Worm (Caenorhabditis elegans) whole organism, young adult: ENCODE results near the gene F22H10.11.

Source experiments
- B0019.2 ChIP-seq: fragments of 200-800 bp; sonication (Bioruptor generic); conservative IDR thresholded peaks from 2 replicates; pipeline ENCODE4 v1.3.6; 2022; ENCODE audit warnings: missing genetic modification reagents, missing genetic modification characterization, missing compliant biosample characterization
- B0336.3 ChIP-seq: fragments of 200-800 bp; sonication (Bioruptor generic); IDR thresholded peaks from 2 replicates; pipeline ENCODE4 v1.3.6; 2022; ENCODE audit warnings: missing genetic modification characterization, missing compliant biosample characterization
- F22D6.2 ChIP-seq: sonication (generic microtip); optimal IDR thresholded peaks from 2 replicates; lab custom pipeline; 2016; ENCODE audit warnings: mild to moderate bottlenecking, missing genetic modification characterization, missing compliant biosample characterization
- F37B4.10 ChIP-seq: fragments of 200-800 bp; sonication (Bioruptor generic); IDR thresholded peaks from 2 replicates; pipeline ENCODE4 v1.3.6; 2022; ENCODE audit warnings: missing genetic modification characterization, missing compliant biosample characterization
- F39B2.1 ChIP-seq: fragments of 200-800 bp; sonication (Bioruptor generic); IDR thresholded peaks from 2 replicates; pipeline ENCODE4 v1.3.6; 2022; ENCODE audit warnings: missing genetic modification reagents, missing genetic modification characterization, missing compliant biosample characterization
- F49E8.2 ChIP-seq: sonication (generic microtip); optimal IDR thresholded peaks from 3 replicates; lab custom pipeline; 2017; ENCODE audit warnings: missing genetic modification characterization, mild to moderate bottlenecking, missing compliant biosample characterization, antibody characterized with exemption, moderate library complexity; ENCODE audit not compliant: insufficient read depth
- K12H6.12 ChIP-seq: fragments of 200-800 bp; sonication (Bioruptor generic); optimal IDR thresholded peaks from 2 replicates; lab custom pipeline; 2018; ENCODE audit warnings: mild to moderate bottlenecking, missing genetic modification characterization, missing compliant biosample characterization
- T07F8.4 ChIP-seq: sonication (generic microtip); optimal IDR thresholded peaks from 2 replicates; lab custom pipeline; 2016; ENCODE audit warnings: mild to moderate bottlenecking, missing genetic modification characterization, moderate library complexity, missing compliant biosample characterization
- Y53F4B.3 ChIP-seq: fragments of 200-800 bp; sonication (Bioruptor generic); IDR thresholded peaks from 2 replicates; pipeline ENCODE4 v1.3.6; 2022; ENCODE audit warnings: missing genetic modification reagents, missing genetic modification characterization, missing compliant biosample characterization
- ZK185.1 ChIP-seq: sonication (generic microtip); optimal IDR thresholded peaks from 2 replicates; lab custom pipeline; 2016; ENCODE audit warnings: mild to moderate bottlenecking, missing genetic modification characterization, missing compliant biosample characterization; ENCODE audit not compliant: poor library complexity, severe bottlenecking
- akir-1 ChIP-seq: fragments of 200-800 bp; sonication (Bioruptor generic); optimal IDR thresholded peaks from 2 replicates; lab custom pipeline; 2018; ENCODE audit warnings: mild to moderate bottlenecking, missing genetic modification characterization, moderate library complexity, missing compliant biosample characterization
- ama-1 ChIP-seq, 3 experiments: fragments of 150-350 bp in 1 of 3; sonication (generic microtip) in 2 of 3; optimal IDR thresholded peaks; 2 replicates each; lab custom pipeline; 2014 to 2018; ENCODE audit warnings: missing biosample characterization in 2 of 3, missing genetic modification characterization in 2 of 3, missing genetic modification reagents in 2 of 3
- attf-3 ChIP-seq: fragments of 200-800 bp; sonication (Bioruptor generic); conservative IDR thresholded peaks from 2 replicates; pipeline ENCODE4 v1.3.6; 2022; ENCODE audit warnings: missing genetic modification reagents, missing genetic modification characterization, missing compliant biosample characterization
- bed-1 ChIP-seq: fragments of 200-800 bp; sonication (Bioruptor generic); IDR thresholded peaks from 2 replicates; pipeline ENCODE4 v1.3.6; 2022; ENCODE audit warnings: missing genetic modification reagents, missing genetic modification characterization, missing compliant biosample characterization
- ccch-3 ChIP-seq: fragments of 200-800 bp; sonication (Bioruptor generic); optimal IDR thresholded peaks from 2 replicates; lab custom pipeline; 2018; ENCODE audit warnings: mild to moderate bottlenecking, missing genetic modification characterization, missing compliant biosample characterization
- cebp-1 ChIP-seq, 2 experiments: fragments of 200-800 bp in 1 of 2; sonication (Bioruptor generic) in 1 of 2; sonication (generic microtip) in 1 of 2; IDR thresholded peaks in 1 of 2; optimal IDR thresholded peaks in 1 of 2; 2 replicates each; pipeline versions ENCODE4 v1.3.6 to Lab custom; 2017 to 2022; ENCODE audit warnings: missing compliant biosample characterization in 2 of 2, missing genetic modification characterization in 2 of 2, mild to moderate bottlenecking in 1 of 2, missing genetic modification reagents in 1 of 2, moderate library complexity in 1 of 2
- ceh-100 ChIP-seq: fragments of 200-800 bp; sonication (Bioruptor generic); IDR thresholded peaks from 2 replicates; pipeline ENCODE4 v1.3.6; 2022; ENCODE audit warnings: missing genetic modification reagents, missing genetic modification characterization, missing compliant biosample characterization
- ceh-27 ChIP-seq: fragments of 200-800 bp; sonication (Bioruptor generic); optimal IDR thresholded peaks from 2 replicates; lab custom pipeline; 2018; ENCODE audit warnings: mild to moderate bottlenecking, missing genetic modification characterization, moderate library complexity, missing compliant biosample characterization
- dox-1 ChIP-seq: fragments of 200-800 bp; sonication (Bioruptor generic); IDR thresholded peaks from 2 replicates; pipeline ENCODE4 v1.3.6; 2022; ENCODE audit warnings: missing genetic modification reagents, missing genetic modification characterization, missing compliant biosample characterization
- dpl-1 ChIP-seq: fragments of 150-350 bp; optimal IDR thresholded peaks from 2 replicates; lab custom pipeline; 2014; ENCODE audit warnings: missing biosample characterization, missing genetic modification reagents, missing genetic modification characterization
- egl-44 ChIP-seq: fragments of 200-800 bp; sonication (Bioruptor generic); IDR thresholded peaks from 2 replicates; pipeline ENCODE4 v1.3.6; 2022; ENCODE audit warnings: missing genetic modification reagents, missing genetic modification characterization, missing compliant biosample characterization
- egrh-3 ChIP-seq: fragments of 200-800 bp; sonication (Bioruptor generic); IDR thresholded peaks from 2 replicates; pipeline ENCODE4 v1.3.6; 2022; ENCODE audit warnings: missing genetic modification reagents, missing genetic modification characterization, missing compliant biosample characterization
- ekl-4 ChIP-seq: fragments of 200-800 bp; sonication (Bioruptor generic); IDR thresholded peaks from 2 replicates; pipeline ENCODE4 v1.3.6; 2022; ENCODE audit warnings: missing genetic modification reagents, missing genetic modification characterization, missing compliant biosample characterization
- fkh-3 ChIP-seq: sonication (generic microtip); optimal IDR thresholded peaks from 2 replicates; lab custom pipeline; 2016; ENCODE audit warnings: mild to moderate bottlenecking, missing genetic modification characterization, missing compliant biosample characterization
- hlh-26 ChIP-seq: fragments of 200-800 bp; sonication (Bioruptor generic); conservative IDR thresholded peaks from 2 replicates; pipeline ENCODE4 v1.3.6; 2022; ENCODE audit warnings: missing genetic modification reagents, missing genetic modification characterization, missing compliant biosample characterization
- lin-54 ChIP-seq: fragments of 200-800 bp; sonication (Bioruptor generic); optimal IDR thresholded peaks from 2 replicates; lab custom pipeline; 2018; ENCODE audit warnings: mild to moderate bottlenecking, missing genetic modification characterization, missing compliant biosample characterization
- madf-10 ChIP-seq: sonication (generic microtip); optimal IDR thresholded peaks from 2 replicates; lab custom pipeline; 2016; ENCODE audit warnings: mild to moderate bottlenecking, missing genetic modification characterization, missing compliant biosample characterization
- madf-6 ChIP-seq: fragments of 200-800 bp; sonication (Bioruptor generic); IDR thresholded peaks from 2 replicates; pipeline ENCODE4 v1.3.6; 2022; ENCODE audit warnings: missing genetic modification reagents, missing genetic modification characterization, missing compliant biosample characterization
- mcd-1 ChIP-seq: fragments of 200-800 bp; sonication (Bioruptor generic); IDR thresholded peaks from 2 replicates; pipeline ENCODE4 v1.3.6; 2022; ENCODE audit warnings: missing genetic modification reagents, missing genetic modification characterization, missing compliant biosample characterization
- mel-28 ChIP-seq: sonication (generic microtip); optimal IDR thresholded peaks from 2 replicates; lab custom pipeline; 2016; ENCODE audit warnings: borderline replicate concordance, mild to moderate bottlenecking, missing genetic modification characterization, missing compliant biosample characterization
- nfyb-1 ChIP-seq: fragments of 200-800 bp; sonication (Bioruptor generic); IDR thresholded peaks from 2 replicates; pipeline ENCODE4 v1.3.6; 2022; ENCODE audit warnings: missing genetic modification reagents, missing genetic modification characterization, missing compliant biosample characterization
- nhr-80 ChIP-seq: sonication (generic microtip); optimal IDR thresholded peaks from 2 replicates; lab custom pipeline; 2016; ENCODE audit warnings: missing genetic modification characterization, missing compliant biosample characterization
- pha-4 ChIP-seq: fragments of 150-350 bp; sonication (generic microtip); optimal IDR thresholded peaks from 2 replicates; lab custom pipeline; 2014; ENCODE audit warnings: missing biosample characterization, missing genetic modification reagents, missing genetic modification characterization
- rec-8 ChIP-seq, 2 experiments: sonication (generic microtip); optimal IDR thresholded peaks; 2 replicates each; lab custom pipeline; 2016; ENCODE audit warnings: mild to moderate bottlenecking in 2 of 2, missing genetic modification characterization in 2 of 2, missing genetic modification reagents in 2 of 2, missing genotype in 2 of 2, missing biosample characterization in 1 of 2, missing compliant biosample characterization in 1 of 2, moderate library complexity in 1 of 2
- tbp1 ChIP-seq: fragments of 200-800 bp; sonication (Bioruptor generic); optimal IDR thresholded peaks from 2 replicates; lab custom pipeline; 2018; ENCODE audit warnings: mild to moderate bottlenecking, missing genetic modification characterization, missing compliant biosample characterization
- tbx-9 ChIP-seq: sonication (generic microtip); optimal IDR thresholded peaks from 2 replicates; lab custom pipeline; 2016; ENCODE audit warnings: borderline replicate concordance, missing genetic modification characterization, inconsistent platforms, missing compliant biosample characterization
- unc-62 ChIP-seq: fragments of 150-350 bp; optimal IDR thresholded peaks from 2 replicates; lab custom pipeline; 2014; ENCODE audit warnings: missing biosample characterization, missing genetic modification reagents, missing genetic modification characterization
- zfh-2 ChIP-seq: fragments of 200-800 bp; sonication (Bioruptor generic); conservative IDR thresholded peaks from 2 replicates; pipeline ENCODE4 v1.3.6; 2022; ENCODE audit warnings: missing genetic modification reagents, missing genetic modification characterization, missing compliant biosample characterization
- ztf-18 ChIP-seq: sonication (generic microtip); optimal IDR thresholded peaks from 2 replicates; lab custom pipeline; 2016; ENCODE audit warnings: missing genotype, mild to moderate bottlenecking, missing genetic modification characterization, missing compliant biosample characterization

Gene F22H10.11

DNA sequence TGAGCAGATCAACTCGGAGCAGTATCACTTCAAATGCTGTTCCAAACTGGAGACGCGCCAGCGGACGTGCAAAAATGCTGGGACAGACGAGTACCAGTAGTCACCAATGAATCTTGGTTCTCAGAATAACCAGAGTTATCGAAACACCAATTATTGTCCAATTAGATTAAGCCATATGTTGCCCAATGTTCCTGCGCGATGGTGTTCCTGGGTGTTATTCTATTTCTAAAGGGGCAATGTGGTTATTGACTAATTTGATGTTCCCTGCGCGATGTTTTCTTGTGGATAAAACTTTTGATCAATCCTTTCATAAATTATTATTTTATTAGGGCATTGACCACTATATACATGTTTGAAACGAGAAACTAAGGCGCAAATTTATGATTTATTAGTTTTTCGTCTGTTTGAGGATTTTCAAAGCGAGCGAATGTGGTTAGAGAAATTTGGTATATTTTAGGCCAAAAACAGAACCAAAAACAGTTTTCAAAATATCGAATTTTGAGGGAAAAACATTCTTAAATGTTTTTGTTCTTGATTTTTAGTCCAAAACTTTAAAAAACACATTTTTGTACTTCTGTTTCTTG, 5.8 kb downstream of the F22H10.11 start (continued):
- peak; percentile 78 for TF ChIP-seq unc-62 (GFP tag; lab: Kevin White, UChicago)
- peak; percentile 63 for TF ChIP-seq attf-3 (GFP tag; lab: Robert Waterston, UW)
- no peak for TF ChIP-seq ama-1 (optimal IDR thresholded peaks at IDR 0.05; lab: Kevin White, UChicago)
- peak in 1 of 2 experiments; percentile 71 for TF ChIP-seq ama-1 (GFP tag; optimal IDR thresholded peaks at IDR 0.05; lab: Kevin White, UChicago)
- no peak for TF ChIP-seq tbx-9
- peak; percentile 16; the same call in 1 of the 2 replicates for TF ChIP-seq egrh-3 (GFP tag; lab: Robert Waterston, UW)
- peak; percentile 90 for TF ChIP-seq lin-54 (GFP tag; lab: Kevin White, UChicago)
- peak; percentile 96 for TF ChIP-seq F22D6.2 (tag; lab: Kevin White, UChicago)
- no peak for TF ChIP-seq F39B2.1
- TF ChIP-seq ccch-3 (GFP tag; lab: Kevin White, UChicago), result peak; percentile 89
- peak; percentile 83 for TF ChIP-seq akir-1 (GFP tag; lab: Kevin White, UChicago)
- peak; percentile 67 for TF ChIP-seq ztf-18 (tag; lab: Kevin White, UChicago)
- 0 out of 2 replicates have a peak, but pooled peaks have one; percentile 42 for TF ChIP-seq F37B4.10 (GFP tag; lab: Robert Waterston, UW)
- TF ChIP-seq hlh-26 (GFP tag; lab: Robert Waterston, UW), result no peak
- peak in 1 of 2 experiments; percentile 25 for TF ChIP-seq rec-8 (tag; optimal IDR thresholded peaks at IDR 0.05; lab: Kevin White, UChicago)
- no peak for TF ChIP-seq fkh-3
- no peak for TF ChIP-seq Y53F4B.3
- no peak for TF ChIP-seq bed-1 (GFP tag; lab: Robert Waterston, UW)
- TF ChIP-seq B0019.2 (GFP tag; lab: Robert Waterston, UW), result no peak
- TF ChIP-seq ZK185.1, result peak; percentile 99
- TF ChIP-seq F49E8.2, result peak; percentile 16
- TF ChIP-seq ceh-27 (GFP tag; lab: Kevin White, UChicago), result peak; percentile 98

DNA sequence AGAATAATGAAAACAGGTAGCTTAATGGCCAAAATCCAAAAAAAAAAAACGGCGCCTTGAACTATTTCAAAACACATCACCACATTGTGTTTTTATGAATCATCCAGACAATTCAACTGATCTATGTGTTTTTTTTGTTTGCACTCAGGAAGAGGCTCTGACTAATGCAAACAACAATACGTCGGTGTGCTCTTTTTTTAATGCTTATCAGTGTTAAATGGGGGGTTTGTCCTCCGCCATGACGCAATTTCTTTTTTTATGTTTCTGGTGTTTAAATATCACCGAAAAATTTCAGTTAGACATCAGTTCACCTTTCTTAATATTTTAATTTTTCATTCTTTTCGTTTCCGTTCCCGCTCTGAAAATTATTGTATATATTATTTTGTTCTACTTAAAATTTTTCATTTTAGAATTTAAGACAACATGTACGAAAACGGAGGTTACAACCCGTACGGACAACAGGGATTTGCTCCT, 8.7 kb downstream of the F22H10.11 start, which contains the start of gene F22H10.2:
Gene F22H10.2, plus strand, starts transcription at position 424 of the 474 bp plus-strand sequence.
- TF ChIP-seq madf-10 (tag; lab: Kevin White, UChicago) (no peak), pha-4 (tag; lab: Kevin White, UChicago) (peak; percentile 1), cebp-1 (GFP tag; IDR thresholded peaks at IDR 0.05; lab: Robert Waterston, UW) (no peak), cebp-1 (tag; optimal IDR thresholded peaks at IDR 0.05; lab: Kevin White, UChicago) (peak; percentile 38), mcd-1 (GFP tag; lab: Robert Waterston, UW) (no peak), nhr-80 (tag; lab: Kevin White, UChicago) (peak; percentile 66)

DNA sequence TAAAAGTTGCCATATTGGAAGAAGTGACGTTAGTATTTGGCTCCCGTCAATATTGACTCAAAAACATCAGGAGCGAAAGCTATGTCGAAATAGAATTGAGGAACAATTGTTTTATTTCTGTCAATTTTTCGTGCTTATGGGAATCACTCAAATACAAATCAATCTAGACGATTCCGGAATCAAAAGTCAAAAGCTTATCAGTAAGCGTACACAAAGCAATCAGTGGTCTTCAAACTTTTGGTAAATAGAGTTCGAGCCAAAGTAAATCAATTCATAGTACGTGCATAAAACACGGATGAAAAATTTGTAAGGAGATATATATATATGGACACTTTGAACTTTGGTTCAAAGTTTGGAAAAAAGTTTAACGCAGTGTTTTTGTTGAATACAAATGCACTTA, 9.7 kb downstream of the F22H10.11 start:
- no peak for TF ChIP-seq ztf-18 (tag; lab: Kevin White, UChicago)

ce11 chrX:16677672-16678071, 10.2 kb downstream of the F22H10.11 start, which contains the start of gene F22H10.3:
F22H10.3 (minus strand) TSS chrX:16677707.
- TF ChIP-seq tbp1 (GFP tag; lab: Kevin White, UChicago), result peak; percentile 4
- no peak for TF ChIP-seq madf-6 (GFP tag; lab: Robert Waterston, UW)
- no peak for TF ChIP-seq K12H6.12 (tag; lab: Kevin White, UChicago)
- TF ChIP-seq zfh-2, result no peak
- TF ChIP-seq nhr-80 (tag; lab: Kevin White, UChicago), result peak; percentile 59
- TF ChIP-seq ztf-18 (tag; lab: Kevin White, UChicago), result no peak
- TF ChIP-seq cebp-1 (GFP tag; IDR thresholded peaks at IDR 0.05; lab: Robert Waterston, UW), result no peak
- peak; percentile 25 for TF ChIP-seq cebp-1 (tag; optimal IDR thresholded peaks at IDR 0.05; lab: Kevin White, UChicago)
- no peak for TF ChIP-seq ceh-100
- no peak for TF ChIP-seq ekl-4 (GFP tag; lab: Robert Waterston, UW)
- TF ChIP-seq dpl-1 (GFP tag; lab: Kevin White, UChicago), result no peak
- TF ChIP-seq ceh-27 (GFP tag; lab: Kevin White, UChicago), result no peak
- no peak for TF ChIP-seq T07F8.4
- 0 out of 2 replicates have a peak, but pooled peaks have one; percentile 46 for TF ChIP-seq dox-1 (GFP tag; lab: Robert Waterston, UW)
- peak; percentile 22 for TF ChIP-seq unc-62 (GFP tag; lab: Kevin White, UChicago)
- TF ChIP-seq F22D6.2 (tag; lab: Kevin White, UChicago), result no peak
- TF ChIP-seq B0336.3 (GFP tag; lab: Robert Waterston, UW), result 0 out of 2 replicates have a peak, but pooled peaks have one; percentile 15
- TF ChIP-seq nfyb-1 (GFP tag; lab: Robert Waterston, UW), result peak; percentile 45; the same call in 1 of the 2 replicates
- TF ChIP-seq egl-44 (GFP tag; lab: Robert Waterston, UW), result no peak
- no peak for TF ChIP-seq mel-28 (tag; lab: Kevin White, UChicago)
